Fruit fly (Drosophila melanogaster): Measurements from ENCODE around the gene Samuel.
A peak's percentile ranks its signal among the peaks of the same experiment; 100 is the strongest.

The Samuel gene

dm6 chr2L:11113011-11113528 is 46.3 kb upstream of the Samuel start, which contains the start of gene Idua (continued):
- TF ChIP-seq org-1 (GFP tag; optimal IDR thresholded peaks at IDR 0.05) (peak; percentile 73), sens (GFP tag) (peak; percentile 90), bigmax (GFP tag; optimal IDR thresholded peaks at IDR 0.05) (no peak), CG12219 (GFP tag; optimal IDR thresholded peaks at IDR 0.05) (peak; percentile 66), CG6254 (GFP tag; optimal IDR thresholded peaks at IDR 0.05) (peak; percentile 70), Jarid2 (GFP tag; optimal IDR thresholded peaks at IDR 0.05) (no peak), CG8281 (tag; optimal IDR thresholded peaks at IDR 0.05) (peak; percentile 31), MBD-R2 (GFP tag; IDR thresholded peaks at IDR 0.05) (0 out of 2 replicates have a peak, but pooled peaks have one; percentile 6), CG17385 (GFP tag; optimal IDR thresholded peaks at IDR 0.05) (peak; percentile 73), CG10209 (GFP tag; optimal IDR thresholded peaks at IDR 0.05) (peak; percentile 70), CG11093 (GFP tag; IDR thresholded peaks at IDR 0.05) (peak; percentile 69; the same call in 2 of the 3 replicates), unc-4 (GFP tag; IDR thresholded peaks at IDR 0.05; ENCODE audit: partially characterized antibody) (no peak), CG2889 (GFP tag; IDR thresholded peaks at IDR 0.05) (0 out of 3 replicates have a peak, but pooled peaks have one; percentile 29), hth (optimal IDR thresholded peaks at IDR 0.05) (no peak), pros (GFP tag; optimal IDR thresholded peaks at IDR 0.05) (peak; percentile 6), Neu2 (GFP tag; optimal IDR thresholded peaks at IDR 0.05; ENCODE audit: borderline replicate concordance) (no peak), gsb-n (tag; optimal IDR thresholded peaks at IDR 0.05) (no peak), CG1529 (GFP tag; optimal IDR thresholded peaks at IDR 0.05) (no peak), Pdp1 (GFP tag; optimal IDR thresholded peaks at IDR 0.05) (peak; percentile 15 to 19), tin (GFP tag; optimal IDR thresholded peaks at IDR 0.05) (peak; percentile 68), sob (GFP tag; IDR thresholded peaks at IDR 0.05) (peak; percentile 34; the same call in 1 of the 2 replicates), CG32772 (GFP tag; IDR thresholded peaks at IDR 0.05) (0 out of 2 replicates have a peak, but pooled peaks have one; percentile 31), hkb (optimal IDR thresholded peaks at IDR 0.05) (no peak), hkb (GFP tag; IDR thresholded peaks at IDR 0.05) (peak; percentile 81), CG6791 (GFP tag; IDR thresholded peaks at IDR 0.05; ENCODE audit: partially characterized antibody) (no peak), ro (GFP tag; IDR thresholded peaks at IDR 0.05) (no peak), br (optimal IDR thresholded peaks at IDR 0.05) (no peak), CG15269 (tag; optimal IDR thresholded peaks at IDR 0.05) (no peak), CG2678 (tag; optimal IDR thresholded peaks at IDR 0.05) (no peak), CG4617 (GFP tag; optimal IDR thresholded peaks at IDR 0.05; ENCODE audit: borderline replicate concordance) (no peak), Optix (GFP tag; IDR thresholded peaks at IDR 0.05) (no peak), CG5245 (GFP tag; optimal IDR thresholded peaks at IDR 0.05) (peak; percentile 51), pfk (GFP tag; optimal IDR thresholded peaks at IDR 0.05) (no peak), CG10274 (GFP tag; optimal IDR thresholded peaks at IDR 0.05) (peak; percentile 44), Dek (tag; optimal IDR thresholded peaks at IDR 0.05) (peak; percentile 63), gsb (GFP tag; IDR thresholded peaks at IDR 0.05) (peak; percentile 40; the same call in 1 of the 2 replicates), fu2 (GFP tag; optimal IDR thresholded peaks at IDR 0.05) (no peak), dysf (GFP tag; IDR thresholded peaks at IDR 0.05) (peak; percentile 66; the same call in 2 of the 3 replicates), CG2875 (GFP tag; optimal IDR thresholded peaks at IDR 0.05) (peak; percentile 50), NK7.1 (GFP tag; optimal IDR thresholded peaks at IDR 0.05) (no peak), Bteb2 (GFP tag; optimal IDR thresholded peaks at IDR 0.05) (peak; percentile 26), CG8765 (GFP tag; IDR thresholded peaks at IDR 0.05) (no peak), CG10543 (GFP tag; optimal IDR thresholded peaks at IDR 0.05) (peak; percentile 81), lmd (GFP tag; IDR thresholded peaks at IDR 0.05) (peak; percentile 49), oc (tag; optimal IDR thresholded peaks at IDR 0.05) (no peak), sna (GFP tag; IDR thresholded peaks at IDR 0.05; ENCODE audit: partially characterized antibody) (no peak), CG7556 (GFP tag; optimal IDR thresholded peaks at IDR 0.05) (peak; percentile 93), knrl (GFP tag; IDR thresholded peaks at IDR 0.05; ENCODE audit: partially characterized antibody) (no peak), ERR (GFP tag; optimal IDR thresholded peaks at IDR 0.05) (no peak), CG42726 (GFP tag; IDR thresholded peaks at IDR 0.05; ENCODE audit: partially characterized antibody) (no peak)

Data from whole organism, embryonic.